Worm (Caenorhabditis elegans) whole organism, early embryonic: Measurements from ENCODE around the gene cyd-1.

Source experiments
- aly-1 ChIP-seq: sonication (generic microtip); optimal IDR thresholded peaks from 2 replicates; lab custom pipeline; 2016; ENCODE audit warnings: missing genetic modification characterization, missing compliant biosample characterization
- ama-1 ChIP-seq: fragments of 150-350 bp; optimal IDR thresholded peaks from 2 replicates; lab custom pipeline; 2014
- ceh-13 ChIP-seq: fragments of 200-800 bp; sonication (Bioruptor generic); optimal IDR thresholded peaks from 2 replicates; lab custom pipeline; 2018; ENCODE audit warnings: mild to moderate bottlenecking, missing genetic modification characterization, missing compliant biosample characterization
- ceh-36 ChIP-seq: sonication (generic microtip); optimal IDR thresholded peaks from 2 replicates; lab custom pipeline; 2016; ENCODE audit warnings: missing genetic modification characterization, inconsistent platforms, missing compliant biosample characterization
- flt-1 ChIP-seq: fragments of 200-800 bp; sonication (Bioruptor generic); IDR thresholded peaks from 2 replicates; pipeline ENCODE4 v1.3.6; 2022; ENCODE audit warnings: missing genetic modification characterization, missing compliant biosample characterization
- hmbx-1 ChIP-seq: sonication (generic microtip); optimal IDR thresholded peaks from 2 replicates; lab custom pipeline; 2016; ENCODE audit warnings: mild to moderate bottlenecking, missing genetic modification characterization, missing compliant biosample characterization
- hmg-4 ChIP-seq: fragments of 200-800 bp; sonication (Bioruptor generic); optimal IDR thresholded peaks from 2 replicates; lab custom pipeline; 2018; ENCODE audit warnings: mild to moderate bottlenecking, missing genetic modification characterization, missing compliant biosample characterization
- pes-1 ChIP-seq: fragments of 200-800 bp; sonication (Bioruptor generic); IDR thresholded peaks from 2 replicates; pipeline ENCODE4 v1.3.6; 2022; ENCODE audit warnings: missing genetic modification reagents, missing genetic modification characterization, missing compliant biosample characterization
- tbx-11 ChIP-seq: fragments of 200-800 bp; sonication (Bioruptor generic); IDR thresholded peaks from 2 replicates; pipeline ENCODE4 v1.3.6; 2022; ENCODE audit warnings: missing genetic modification characterization, missing compliant biosample characterization
- tbx-37 ChIP-seq: fragments of 200-800 bp; sonication (Bioruptor generic); conservative IDR thresholded peaks from 2 replicates; pipeline ENCODE4 v1.3.6; 2022; ENCODE audit warnings: missing genetic modification reagents, missing genetic modification characterization, missing compliant biosample characterization
- tra-4 ChIP-seq: sonication (generic microtip); optimal IDR thresholded peaks from 2 replicates; lab custom pipeline; 2017; ENCODE audit warnings: missing genetic modification characterization, missing compliant biosample characterization

- TF ChIP-seq ama-1 (lab: Kevin White, UChicago), result no peak
- TF ChIP-seq flt-1 (GFP tag; lab: Robert Waterston, UW), result no peak
- TF ChIP-seq ceh-13 (GFP tag; lab: Kevin White, UChicago), result no peak
- no peak for TF ChIP-seq aly-1 (tag; lab: Kevin White, UChicago)
- TF ChIP-seq tra-4 (tag; lab: Kevin White, UChicago), result no peak
- TF ChIP-seq hmbx-1 (tag; lab: Kevin White, UChicago), result no peak
- no peak for TF ChIP-seq ceh-36 (tag; lab: Kevin White, UChicago)
- TF ChIP-seq tbx-11 (GFP tag; lab: Robert Waterston, UW), result no peak
- TF ChIP-seq tbx-37 (GFP tag; lab: Robert Waterston, UW), result no peak
- no peak for TF ChIP-seq hmg-4
- TF ChIP-seq pes-1, result no peak
Measured at ce11 chrII:12935259-12935658, 45.1 kb upstream of the cyd-1 start, which contains the start of gene lips-9.
